Fruit fly (Drosophila melanogaster) whole organism, embryonic: ENCODE measurements around the gene ppk.
A peak's percentile ranks its signal among the peaks of the same experiment; 100 is the strongest.

Experiments
- Antp ChIP-seq: fragments of 200-800 bp; sonication (Bioruptor generic); optimal IDR thresholded peaks from 3 replicates; lab custom pipeline; 2016; ENCODE audit warnings: missing biosample characterization, missing genetic modification characterization
- Atf-2 ChIP-seq: fragments of 200-800 bp; sonication (Bioruptor generic); optimal IDR thresholded peaks from 2 replicates; lab custom pipeline; 2016; ENCODE audit warnings: missing biosample characterization, missing genetic modification characterization
- CG1024 ChIP-seq: fragments of 200-800 bp; sonication (Bioruptor generic); IDR thresholded peaks from 2 replicates; pipeline ENCODE4 v1.3.6; 2022; ENCODE audit warnings: missing biosample characterization, missing genetic modification characterization
- CG10979 ChIP-seq: fragments of 200-800 bp; sonication (Bioruptor generic); optimal IDR thresholded peaks from 2 replicates; lab custom pipeline; 2018; ENCODE audit warnings: missing biosample characterization, mild to moderate bottlenecking, missing genetic modification characterization, moderate library complexity
- CG13624 ChIP-seq: fragments of 200-800 bp; sonication (Bioruptor generic); optimal IDR thresholded peaks from 2 replicates; lab custom pipeline; 2016; ENCODE audit warnings: missing biosample characterization, missing genetic modification characterization
- CG14050 ChIP-seq: fragments of 200-800 bp; sonication (Bioruptor generic); IDR thresholded peaks from 3 replicates; pipeline ENCODE4 v1.3.6; 2022; ENCODE audit warnings: missing biosample characterization, missing genetic modification characterization
- CG15601 ChIP-seq: fragments of 200-800 bp; sonication (Bioruptor generic); optimal IDR thresholded peaks from 3 replicates; lab custom pipeline; 2019; ENCODE audit warnings: missing biosample characterization, mild to moderate bottlenecking, missing genetic modification characterization, moderate library complexity
- CG17186 ChIP-seq: fragments of 200-800 bp; sonication (Bioruptor generic); optimal IDR thresholded peaks from 3 replicates; lab custom pipeline; 2017; ENCODE audit warnings: missing biosample characterization, missing genetic modification reagents, missing genetic modification characterization
- CG17612 ChIP-seq: fragments of 200-800 bp; sonication (Bioruptor generic); IDR thresholded peaks from 2 replicates; pipeline ENCODE4 v1.3.6; 2022; ENCODE audit warnings: missing biosample characterization, missing genetic modification characterization
- CG1792 ChIP-seq: fragments of 200-800 bp; sonication (Bioruptor generic); optimal IDR thresholded peaks from 2 replicates; lab custom pipeline; 2016; ENCODE audit warnings: missing biosample characterization, missing genetic modification characterization
- CG18476 ChIP-seq: fragments of 200-800 bp; sonication (Bioruptor generic); optimal IDR thresholded peaks from 2 replicates; lab custom pipeline; 2016; ENCODE audit warnings: missing biosample characterization, mild to moderate bottlenecking, missing genetic modification characterization
- CG32767 ChIP-seq: fragments of 200-800 bp; sonication (Bioruptor generic); IDR thresholded peaks from 2 replicates; pipeline ENCODE4 v1.3.6; 2022; ENCODE audit warnings: missing biosample characterization, missing genetic modification characterization
- CG3847 ChIP-seq: fragments of 200-800 bp; sonication (Bioruptor generic); IDR thresholded peaks from 2 replicates; pipeline ENCODE4 v1.3.6; 2022; ENCODE audit warnings: missing biosample characterization, missing genetic modification characterization
- CG6175 ChIP-seq: fragments of 200-800 bp; sonication (Bioruptor generic); IDR thresholded peaks from 3 replicates; pipeline ENCODE4 v1.3.6; 2022; ENCODE audit warnings: missing biosample characterization, missing genetic modification characterization
- CG6254 ChIP-seq: fragments of 200-800 bp; sonication (Bioruptor generic); optimal IDR thresholded peaks from 3 replicates; lab custom pipeline; 2017; ENCODE audit warnings: mild to moderate bottlenecking, missing biosample characterization, missing genetic modification reagents, missing genetic modification characterization
- CG6791 ChIP-seq: fragments of 200-800 bp; sonication (Bioruptor generic); IDR thresholded peaks from 3 replicates; pipeline ENCODE4 v1.3.6; 2022; ENCODE audit warnings: missing biosample characterization, missing genetic modification characterization; ENCODE audit not compliant: partially characterized antibody
- CG7372 ChIP-seq: fragments of 200-800 bp; sonication (Bioruptor generic); IDR thresholded peaks from 2 replicates; pipeline ENCODE4 v1.3.6; 2022; ENCODE audit warnings: missing biosample characterization, missing genetic modification characterization
- CG7963 ChIP-seq: fragments of 200-800 bp; sonication (Bioruptor generic); IDR thresholded peaks from 3 replicates; pipeline ENCODE4 v1.3.6; 2022; ENCODE audit warnings: missing biosample characterization, missing genetic modification characterization; ENCODE audit not compliant: partially characterized antibody
- CG8281 ChIP-seq: fragments of 200-800 bp; sonication (Bioruptor generic); optimal IDR thresholded peaks from 2 replicates; lab custom pipeline; 2018; ENCODE audit warnings: missing biosample characterization, mild to moderate bottlenecking, missing genetic modification characterization, moderate library complexity
- CG8359 ChIP-seq: fragments of 200-800 bp; sonication (Bioruptor generic); optimal IDR thresholded peaks from 2 replicates; lab custom pipeline; 2017; ENCODE audit warnings: missing biosample characterization, mild to moderate bottlenecking, missing genetic modification characterization, borderline replicate concordance
- CG8478 ChIP-seq: fragments of >200 bp; optimal IDR thresholded peaks from 2 replicates; lab custom pipeline; 2018
- CG8924 ChIP-seq: fragments of 200-800 bp; optimal IDR thresholded peaks from 3 replicates; lab custom pipeline; 2019; ENCODE audit warnings: missing biosample characterization, mild to moderate bottlenecking, missing genetic modification characterization, moderate library complexity
- CTCF ChIP-seq: fragments of 200-800 bp; sonication (Bioruptor generic); optimal IDR thresholded peaks from 2 replicates; lab custom pipeline; 2017; ENCODE audit warnings: missing biosample characterization, mild to moderate bottlenecking, missing genetic modification characterization, moderate library complexity
- Chrac-16 ChIP-seq: fragments of 200-800 bp; sonication (Bioruptor generic); optimal IDR thresholded peaks from 3 replicates; lab custom pipeline; 2016; ENCODE audit warnings: missing biosample characterization, missing genetic modification characterization
- Dip2 ChIP-seq: fragments of 200-800 bp; sonication (Bioruptor generic); IDR thresholded peaks from 2 replicates; pipeline ENCODE4 v1.3.6; 2022; ENCODE audit warnings: missing biosample characterization, missing genetic modification characterization
- Ets97D ChIP-seq: fragments of 200-800 bp; sonication (Bioruptor generic); optimal IDR thresholded peaks from 3 replicates; lab custom pipeline; 2016; ENCODE audit warnings: missing biosample characterization, missing genetic modification characterization
- GATAe ChIP-seq: fragments of 200-800 bp; sonication (Bioruptor generic); conservative IDR thresholded peaks from 2 replicates; pipeline ENCODE4 v1.3.6; 2022; ENCODE audit warnings: missing biosample characterization, missing genetic modification characterization
- HmgD ChIP-seq: fragments of 200-800 bp; sonication (Bioruptor generic); optimal IDR thresholded peaks from 3 replicates; lab custom pipeline; 2016; ENCODE audit warnings: missing biosample characterization, missing genetic modification characterization
- MESR4 ChIP-seq: fragments of 200-800 bp; sonication (Bioruptor generic); optimal IDR thresholded peaks from 2 replicates; lab custom pipeline; 2018; ENCODE audit warnings: missing biosample characterization, mild to moderate bottlenecking, missing genetic modification characterization, moderate library complexity
- MTF-1 ChIP-seq: fragments of 200-800 bp; sonication (Bioruptor generic); optimal IDR thresholded peaks from 2 replicates; lab custom pipeline; 2018; ENCODE audit warnings: missing biosample characterization, mild to moderate bottlenecking, missing genetic modification characterization, borderline replicate concordance
- Med ChIP-seq: fragments of 200-800 bp; sonication (Bioruptor generic); peaks from one replicate; lab custom pipeline; 2016; ENCODE audit warnings: missing biosample characterization, missing genetic modification characterization, mild to moderate bottlenecking, inconsistent platforms, moderate library complexity
- NFAT ChIP-seq: fragments of 200-800 bp; sonication (Bioruptor generic); IDR thresholded peaks from 2 replicates; pipeline ENCODE4 v1.3.6; 2022; ENCODE audit warnings: missing biosample characterization, missing genetic modification characterization
- Opbp ChIP-seq: fragments of 200-800 bp; sonication (Bioruptor generic); IDR thresholded peaks from 3 replicates; pipeline ENCODE4 v1.3.6; 2022; ENCODE audit warnings: missing biosample characterization, missing genetic modification characterization; ENCODE audit not compliant: partially characterized antibody
- Scr ChIP-seq: fragments of 200-800 bp; sonication (Bioruptor generic); IDR thresholded peaks from 2 replicates; pipeline ENCODE4 v1.3.6; 2022; ENCODE audit warnings: missing biosample characterization, missing genetic modification characterization; ENCODE audit not compliant: partially characterized antibody
- Side ChIP-seq: fragments of 200-800 bp; sonication (Bioruptor generic); optimal IDR thresholded peaks from 2 replicates; lab custom pipeline; 2016; ENCODE audit warnings: missing biosample characterization, missing genetic modification characterization
- Vsx1 ChIP-seq: fragments of 200-800 bp; sonication (Bioruptor generic); optimal IDR thresholded peaks from 2 replicates; lab custom pipeline; 2017; ENCODE audit warnings: missing biosample characterization, mild to moderate bottlenecking, missing genetic modification characterization, missing genetic modification reagents
- aop ChIP-seq: fragments of 200-800 bp; sonication (Bioruptor generic); IDR thresholded peaks from 2 replicates; pipeline ENCODE4 v1.3.6; 2022; ENCODE audit warnings: missing biosample characterization, missing genetic modification characterization
- ara ChIP-seq: fragments of 200-800 bp; sonication (Bioruptor generic); IDR thresholded peaks from 2 replicates; pipeline ENCODE4 v1.3.6; 2022; ENCODE audit warnings: missing biosample characterization, missing genetic modification characterization
- ems ChIP-seq: fragments of 200-800 bp; sonication (Bioruptor generic); optimal IDR thresholded peaks from 3 replicates; lab custom pipeline; 2016; ENCODE audit warnings: missing biosample characterization, missing genetic modification characterization
- fd3F ChIP-seq: fragments of 200-800 bp; sonication (Bioruptor generic); optimal IDR thresholded peaks from 2 replicates; lab custom pipeline; 2018; ENCODE audit warnings: missing biosample characterization, mild to moderate bottlenecking, missing genetic modification characterization, moderate library complexity
- gro ChIP-seq: fragments of 200-800 bp; sonication (Bioruptor generic); optimal IDR thresholded peaks from 2 replicates; lab custom pipeline; 2016; ENCODE audit warnings: missing biosample characterization, missing genetic modification characterization
- hkb ChIP-seq, 2 experiments: fragments of 200-800 bp in 1 of 2; fragments of >200 bp in 1 of 2; sonication (Bioruptor generic) in 1 of 2; IDR thresholded peaks in 1 of 2; optimal IDR thresholded peaks in 1 of 2; 2 replicates each; pipeline versions ENCODE4 v1.3.6 to Lab custom; 2017 to 2022; ENCODE audit warnings: missing biosample characterization in 1 of 2, missing genetic modification characterization in 1 of 2
- kni ChIP-seq: fragments of 200-800 bp; sonication (Bioruptor generic); optimal IDR thresholded peaks from 3 replicates; lab custom pipeline; 2017; ENCODE audit warnings: mild to moderate bottlenecking, missing biosample characterization, missing genetic modification reagents, missing genetic modification characterization
- knrl ChIP-seq: fragments of 200-800 bp; sonication (Bioruptor generic); IDR thresholded peaks from 3 replicates; pipeline ENCODE4 v1.3.6; 2022; ENCODE audit warnings: missing biosample characterization, missing genetic modification characterization; ENCODE audit not compliant: partially characterized antibody
- luna ChIP-seq: fragments of 200-800 bp; sonication (Bioruptor generic); optimal IDR thresholded peaks from 2 replicates; lab custom pipeline; 2016; ENCODE audit warnings: missing biosample characterization, missing genetic modification characterization
- pum ChIP-seq: fragments of 200-800 bp; sonication (Bioruptor generic); optimal IDR thresholded peaks from 2 replicates; lab custom pipeline; 2016; ENCODE audit warnings: missing biosample characterization, missing genetic modification characterization
- usp ChIP-seq: fragments of >200 bp; optimal IDR thresholded peaks from 2 replicates; lab custom pipeline; 2017; ENCODE audit warnings: missing biosample characterization, missing genetic modification characterization
- vnd ChIP-seq: fragments of 200-800 bp; sonication (Bioruptor generic); IDR thresholded peaks from 3 replicates; pipeline ENCODE4 v1.3.6; 2022; ENCODE audit warnings: missing biosample characterization, missing genetic modification characterization; ENCODE audit not compliant: partially characterized antibody
- yki ChIP-seq: fragments of >200 bp; optimal IDR thresholded peaks from 3 replicates; lab custom pipeline; 2018
- zfh1 ChIP-seq: fragments of 200-800 bp; sonication (Bioruptor generic); IDR thresholded peaks from 3 replicates; pipeline ENCODE4 v1.3.6; 2022; ENCODE audit warnings: missing biosample characterization, missing genetic modification characterization

ppk gene

DNA sequence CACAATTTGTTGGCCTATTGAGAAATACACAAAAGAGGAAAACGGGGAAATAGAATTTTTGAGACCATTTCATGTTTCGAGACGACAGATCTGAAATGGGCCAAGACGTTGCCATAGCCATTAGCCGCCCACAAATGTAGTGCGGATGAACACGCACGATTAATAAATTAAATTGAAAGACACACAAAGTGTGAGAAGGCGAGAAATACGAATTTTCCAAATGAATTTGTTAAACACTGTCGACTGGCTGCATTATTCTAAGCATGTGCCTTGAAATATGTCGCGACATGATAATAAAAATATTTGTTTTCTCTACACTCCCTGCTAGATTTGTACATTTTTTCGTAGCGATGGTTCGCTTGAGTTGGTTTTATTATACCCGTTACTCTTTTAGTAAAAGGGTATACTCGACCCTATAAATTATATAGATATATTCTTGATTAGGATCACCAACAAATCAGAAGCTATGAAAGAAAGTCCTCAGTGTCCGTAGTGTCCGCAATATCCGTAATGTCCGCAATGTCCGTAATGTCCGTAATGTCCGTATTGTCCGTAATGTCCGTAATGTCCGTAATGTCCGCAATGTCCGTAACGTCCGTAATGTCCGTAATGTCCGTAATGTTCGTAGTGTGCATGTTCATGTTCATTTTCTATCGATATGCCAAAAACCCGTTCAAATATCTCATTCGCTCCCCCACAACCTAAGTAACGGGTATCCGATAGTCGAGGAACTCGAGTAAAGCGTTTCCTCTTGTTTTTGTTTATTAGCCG lies 4.3 kb downstream of the ppk start (continued):
- no peak for TF ChIP-seq CG15601
- peak; percentile 52 for TF ChIP-seq CG10979 (tag; lab: Kevin White, UChicago)
- no peak for TF ChIP-seq CG1024 (GFP tag; lab: Robert Waterston, UW)
- TF ChIP-seq Opbp, result no peak
- no peak for TF ChIP-seq CG6791
- TF ChIP-seq Side (GFP tag; lab: Kevin White, UChicago), result no peak
- TF ChIP-seq NFAT (GFP tag; lab: Robert Waterston, UW), result no peak
- 0 out of 2 replicates have a peak, but pooled peaks have one; percentile 21 for TF ChIP-seq CG7372 (GFP tag; lab: Robert Waterston, UW)
- no peak for TF ChIP-seq usp (GFP tag; lab: Kevin White, UChicago)
- no peak for TF ChIP-seq CG14050 (GFP tag; lab: Robert Waterston, UW)
- TF ChIP-seq zfh1 (GFP tag; lab: Robert Waterston, UW), result peak; percentile 50; the same call in 1 of the 3 replicates
- TF ChIP-seq kni, result no peak
- no peak for TF ChIP-seq CG8478
- no peak for TF ChIP-seq CTCF (GFP tag; lab: Kevin White, UChicago)
- TF ChIP-seq ems, result peak; percentile 18
- no peak for TF ChIP-seq MESR4 (GFP tag; lab: Kevin White, UChicago)
- TF ChIP-seq CG3847 (GFP tag; lab: Robert Waterston, UW), result peak; percentile 42; the same call in 1 of the 2 replicates
- TF ChIP-seq CG13624 (GFP tag; lab: Kevin White, UChicago), result no peak
- no peak for TF ChIP-seq CG17186 (GFP tag; lab: Kevin White, UChicago)
- no peak for TF ChIP-seq knrl (GFP tag; lab: Robert Waterston, UW)
- no peak for TF ChIP-seq vnd (GFP tag; lab: Robert Waterston, UW)
- no peak for TF ChIP-seq GATAe (GFP tag; lab: Robert Waterston, UW)
- TF ChIP-seq CG1792, result no peak
- no peak for TF ChIP-seq hkb (optimal IDR thresholded peaks at IDR 0.05; lab: Kevin White, UChicago)
- TF ChIP-seq hkb (GFP tag; IDR thresholded peaks at IDR 0.05; lab: Robert Waterston, UW), result no peak
- TF ChIP-seq CG7963 (GFP tag; lab: Robert Waterston, UW), result no peak
- no peak for TF ChIP-seq Vsx1
- TF ChIP-seq CG8281 (tag; lab: Kevin White, UChicago), result peak; percentile 6
- no peak for TF ChIP-seq aop
- no peak for TF ChIP-seq CG8359 (GFP tag; lab: Kevin White, UChicago)
- TF ChIP-seq pum (GFP tag; lab: Kevin White, UChicago), result no peak
- no peak for TF ChIP-seq luna (GFP tag; lab: Kevin White, UChicago)
- no peak for TF ChIP-seq CG6254 (GFP tag; lab: Kevin White, UChicago)
- peak; percentile 34 for TF ChIP-seq CG18476 (GFP tag; lab: Kevin White, UChicago)
- TF ChIP-seq Dip2 (GFP tag; lab: Robert Waterston, UW), result no peak
- no peak for TF ChIP-seq CG32767 (GFP tag; lab: Robert Waterston, UW)
- no peak for TF ChIP-seq gro (GFP tag; lab: Kevin White, UChicago)
- TF ChIP-seq Antp (GFP tag; lab: Kevin White, UChicago), result no peak
- peak; percentile 50 for TF ChIP-seq CG8924
- no peak for TF ChIP-seq yki
- no peak for TF ChIP-seq Atf-2 (GFP tag; lab: Kevin White, UChicago)
- no peak for TF ChIP-seq fd3F
- no peak for TF ChIP-seq HmgD
- TF ChIP-seq CG17612 (GFP tag; lab: Robert Waterston, UW), result no peak
- TF ChIP-seq MTF-1 (GFP tag; lab: Kevin White, UChicago), result no peak
- no peak for TF ChIP-seq Scr (GFP tag; lab: Robert Waterston, UW)
- peak; percentile 70 for TF ChIP-seq Med (GFP tag; lab: Kevin White, UChicago)
- TF ChIP-seq ara (GFP tag; lab: Robert Waterston, UW), result no peak
- TF ChIP-seq Chrac-16, result peak; percentile 9
- TF ChIP-seq Ets97D (GFP tag; lab: Kevin White, UChicago), result no peak
- TF ChIP-seq CG6175, result no peak
